Worm (Caenorhabditis elegans) whole organism, mixed stage, embryonic: ENCODE data around the gene fig-1.

Source experiments
- ces-1 ChIP-seq: fragments of 150-350 bp; optimal IDR thresholded peaks from 2 replicates; lab custom pipeline; 2014; ENCODE audit warnings: missing biosample characterization, missing genetic modification reagents, missing genetic modification characterization
- lsy-2 ChIP-seq: fragments of 150-350 bp; optimal IDR thresholded peaks from 2 replicates; lab custom pipeline; 2014; ENCODE audit warnings: missing biosample characterization, missing genetic modification characterization
- mab-5 ChIP-seq: fragments of 150-350 bp; optimal IDR thresholded peaks from 2 replicates; lab custom pipeline; 2014; ENCODE audit warnings: missing biosample characterization, missing genetic modification characterization
- nhr-12 ChIP-seq: fragments of 150-350 bp; optimal IDR thresholded peaks from 2 replicates; lab custom pipeline; 2014; ENCODE audit warnings: missing biosample characterization, missing genetic modification characterization
- nhr-237 ChIP-seq: fragments of 150-350 bp; optimal IDR thresholded peaks from 2 replicates; lab custom pipeline; 2014; ENCODE audit warnings: missing biosample characterization, missing genetic modification characterization
- nhr-76 ChIP-seq: sonication (generic microtip); optimal IDR thresholded peaks from 2 replicates; lab custom pipeline; 2017; ENCODE audit warnings: missing biosample characterization, missing genetic modification characterization
- snpc-4 ChIP-seq: fragments of 150-350 bp; optimal IDR thresholded peaks from 2 replicates; lab custom pipeline; 2014; ENCODE audit warnings: missing biosample characterization, missing genetic modification characterization
- tbx-8 ChIP-seq: fragments of 200-800 bp; sonication (Bioruptor generic); optimal IDR thresholded peaks from 2 replicates; lab custom pipeline; 2018; ENCODE audit warnings: mild to moderate bottlenecking, missing genetic modification characterization, moderate library complexity, missing compliant biosample characterization
- unc-39 ChIP-seq: fragments of 150-350 bp; optimal IDR thresholded peaks from 2 replicates; lab custom pipeline; 2014; ENCODE audit warnings: missing biosample characterization, missing genetic modification characterization
- unc-62 ChIP-seq: fragments of 150-350 bp; optimal IDR thresholded peaks from 2 replicates; lab custom pipeline; 2014; ENCODE audit warnings: missing biosample characterization, missing genetic modification reagents, missing genetic modification characterization
- ztf-11 ChIP-seq: fragments of 150-350 bp; optimal IDR thresholded peaks from 2 replicates; lab custom pipeline; 2014; ENCODE audit warnings: missing biosample characterization, missing genetic modification characterization

DNA sequence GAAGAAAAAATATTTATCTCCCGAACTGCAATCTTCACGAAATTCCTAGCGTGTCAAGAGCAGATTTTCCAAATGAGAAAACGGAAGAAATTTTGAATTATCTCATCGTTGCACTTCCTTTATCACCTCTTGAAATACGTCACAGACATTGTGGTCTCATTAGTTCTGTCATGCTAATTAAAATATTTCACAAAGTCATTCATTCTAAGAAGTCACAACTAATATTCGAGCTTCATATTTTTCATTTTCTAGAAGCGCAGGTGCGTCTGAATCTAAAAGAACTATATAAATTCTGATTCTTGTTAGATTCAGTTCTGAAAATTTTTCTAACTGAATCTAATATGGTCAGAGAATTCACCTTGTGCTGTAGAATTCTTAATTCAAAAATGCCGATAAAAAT is 33.8 kb downstream of the fig-1 start:
- no peak for TF ChIP-seq nhr-12 (tag; lab: Kevin White, UChicago)
- TF ChIP-seq snpc-4 = no peak
- TF ChIP-seq lsy-2 = no peak
- no peak for TF ChIP-seq ztf-11 (tag; lab: Kevin White, UChicago)
- TF ChIP-seq unc-39 (tag; lab: Kevin White, UChicago) = no peak
- no peak for TF ChIP-seq ces-1 (GFP tag; lab: Kevin White, UChicago)
- no peak for TF ChIP-seq unc-62 (GFP tag; lab: Kevin White, UChicago)
- TF ChIP-seq mab-5 = no peak
- TF ChIP-seq tbx-8 (GFP tag; lab: Kevin White, UChicago) = no peak
- no peak for TF ChIP-seq nhr-76 (tag; lab: Kevin White, UChicago)
- no peak for TF ChIP-seq nhr-237 (tag; lab: Kevin White, UChicago)
